Fruit fly (Drosophila melanogaster): Measurements from ENCODE around the gene CG7916.

dm6 chr2L:13842078-13842477 lies 4.5 kb upstream of the CG7916 start:
- no peak for TF ChIP-seq pan (optimal IDR thresholded peaks at IDR 0.05)
- TF ChIP-seq EcR (GFP tag; optimal IDR thresholded peaks at IDR 0.05), result no peak
